Fruit fly (Drosophila melanogaster): ENCODE results near the gene whe.
A peak's percentile ranks its signal among the peaks of the same experiment; 100 is the strongest.

Gene whe

dm6 chrX:21365421-21365820 is 37.2 kb downstream of the whe start:
- TF ChIP-seq CTCF (optimal IDR thresholded peaks at IDR 0.05) (no peak), CG8478 (optimal IDR thresholded peaks at IDR 0.05) (no peak)

dm6 chrX:21362878-21363277 is 39.7 kb downstream of the whe start, which contains the start of the genes bbx and waw:
bbx (plus strand) TSS chrX:21363028.
waw (plus strand) TSS chrX:21363028.
- TF ChIP-seq CG8478 (optimal IDR thresholded peaks at IDR 0.05) (no peak), CTCF (optimal IDR thresholded peaks at IDR 0.05) (peak; percentile 91 to 95)

dm6 chrX:21357810-21358671 is 44.5 kb downstream of the whe start, which contains the start of gene Septin1:
Septin1 (plus strand) TSS chrX:21358286.
- TF ChIP-seq CTCF (optimal IDR thresholded peaks at IDR 0.05) (peak; percentile 52 to 86), CG8478 (optimal IDR thresholded peaks at IDR 0.05) (no peak)

- no peak for TF ChIP-seq CTCF (optimal IDR thresholded peaks at IDR 0.05)
- no peak for TF ChIP-seq CG8478 (optimal IDR thresholded peaks at IDR 0.05)
These were observed 49.0 kb downstream of the whe start for dm6 chrX:21353541-21353940.
